Fruit fly (Drosophila melanogaster) whole organism, prepupa: Measurements from ENCODE around the gene Cox17.
A peak's percentile ranks its signal among the peaks of the same experiment; 100 is the strongest.

Source experiments
- Blimp-1 ChIP-seq: fragments of 200-800 bp; sonication (Bioruptor generic); optimal IDR thresholded peaks from 3 replicates; lab custom pipeline; 2017; ENCODE audit warnings: missing biosample characterization, missing genetic modification characterization, mild to moderate bottlenecking, moderate library complexity, missing genetic modification reagents
- CG10631 ChIP-seq: fragments of 200-800 bp; sonication (Bioruptor generic); optimal IDR thresholded peaks from 2 replicates; lab custom pipeline; 2016; ENCODE audit warnings: missing biosample characterization, missing genetic modification characterization
- CG10669 ChIP-seq: fragments of 200-800 bp; sonication (Bioruptor generic); optimal IDR thresholded peaks from 3 replicates; lab custom pipeline; 2018; ENCODE audit warnings: missing biosample characterization, mild to moderate bottlenecking, missing genetic modification characterization, moderate library complexity
- CG11294 ChIP-seq: fragments of 200-800 bp; sonication (Bioruptor generic); IDR thresholded peaks from 2 replicates; pipeline ENCODE4 v1.3.6; 2022; ENCODE audit warnings: missing biosample characterization, missing genetic modification characterization
- CG11902 ChIP-seq: fragments of 200-800 bp; sonication (Bioruptor generic); optimal IDR thresholded peaks from 3 replicates; lab custom pipeline; 2016; ENCODE audit warnings: missing biosample characterization, missing genetic modification characterization
- CG1621 ChIP-seq: fragments of 200-800 bp; sonication (Bioruptor generic); optimal IDR thresholded peaks from 3 replicates; lab custom pipeline; 2018; ENCODE audit warnings: missing biosample characterization, mild to moderate bottlenecking, missing genetic modification characterization
- CG3032 ChIP-seq: fragments of 200-800 bp; optimal IDR thresholded peaks from 2 replicates; lab custom pipeline; 2019; ENCODE audit warnings: missing biosample characterization, mild to moderate bottlenecking, missing genetic modification characterization, moderate library complexity
- CG31627 ChIP-seq: fragments of 200-800 bp; sonication (Bioruptor generic); optimal IDR thresholded peaks from 3 replicates; lab custom pipeline; 2016; ENCODE audit warnings: missing biosample characterization, missing genetic modification characterization
- CG32006 ChIP-seq: fragments of 200-800 bp; sonication (Bioruptor generic); optimal IDR thresholded peaks from 3 replicates; lab custom pipeline; 2017; ENCODE audit warnings: missing biosample characterization, mild to moderate bottlenecking, missing genetic modification characterization
- CG3919 ChIP-seq: fragments of 200-800 bp; sonication (Bioruptor generic); optimal IDR thresholded peaks from 3 replicates; lab custom pipeline; 2016; ENCODE audit warnings: missing biosample characterization, missing genetic modification characterization
- CG4318 ChIP-seq: fragments of 200-800 bp; sonication (Bioruptor generic); optimal IDR thresholded peaks from 3 replicates; lab custom pipeline; 2017; ENCODE audit warnings: missing biosample characterization, mild to moderate bottlenecking, missing genetic modification characterization
- CG6163 ChIP-seq: fragments of 200-800 bp; sonication (Bioruptor generic); IDR thresholded peaks from 3 replicates; pipeline ENCODE4 v1.3.6; 2022; ENCODE audit warnings: missing biosample characterization, missing genetic modification characterization
- CG6276 ChIP-seq: fragments of 200-800 bp; sonication (Bioruptor generic); optimal IDR thresholded peaks from 2 replicates; lab custom pipeline; 2017; ENCODE audit warnings: missing biosample characterization, mild to moderate bottlenecking, missing genetic modification characterization
- CG6792 ChIP-seq: fragments of 200-800 bp; sonication (Bioruptor generic); optimal IDR thresholded peaks from 3 replicates; lab custom pipeline; 2016; ENCODE audit warnings: missing biosample characterization, missing genetic modification characterization
- CG6808 ChIP-seq: fragments of 200-800 bp; sonication (Bioruptor generic); optimal IDR thresholded peaks from 3 replicates; lab custom pipeline; 2017; ENCODE audit warnings: missing biosample characterization, missing genetic modification characterization, mild to moderate bottlenecking, moderate library complexity, missing genetic modification reagents
- CG6854 ChIP-seq: fragments of 200-800 bp; sonication (Bioruptor generic); optimal IDR thresholded peaks from 2 replicates; lab custom pipeline; 2017; ENCODE audit warnings: missing biosample characterization, mild to moderate bottlenecking, missing genetic modification characterization
- CG8119 ChIP-seq: fragments of 200-800 bp; sonication (Bioruptor generic); IDR thresholded peaks from 3 replicates; pipeline ENCODE4 v1.3.6; 2022; ENCODE audit warnings: missing biosample characterization, missing genetic modification characterization
- CG8319 ChIP-seq: fragments of 200-800 bp; sonication (Bioruptor generic); optimal IDR thresholded peaks from 3 replicates; lab custom pipeline; 2016; ENCODE audit warnings: missing biosample characterization, missing genetic modification characterization
- CG8632 ChIP-seq: fragments of 200-800 bp; sonication (Bioruptor generic); optimal IDR thresholded peaks from 3 replicates; lab custom pipeline; 2016; ENCODE audit warnings: missing biosample characterization, missing genetic modification characterization
- CG9139 ChIP-seq: fragments of 200-800 bp; sonication (Bioruptor generic); optimal IDR thresholded peaks from 3 replicates; lab custom pipeline; 2017; ENCODE audit warnings: missing biosample characterization, mild to moderate bottlenecking, missing genetic modification characterization
- Eip75B ChIP-seq: fragments of 200-800 bp; sonication (Bioruptor generic); optimal IDR thresholded peaks from 3 replicates; lab custom pipeline; 2016; ENCODE audit warnings: missing biosample characterization, missing genetic modification characterization
- Eip78C ChIP-seq: fragments of 200-800 bp; sonication (Bioruptor generic); peaks from one replicate; lab custom pipeline; 2016; ENCODE audit warnings: missing biosample characterization, missing genetic modification characterization
- Eip93F ChIP-seq: fragments of 200-800 bp; sonication (Bioruptor generic); optimal IDR thresholded peaks from 2 replicates; lab custom pipeline; 2016; ENCODE audit warnings: missing biosample characterization, mild to moderate bottlenecking, missing genetic modification characterization
- Ets96B ChIP-seq: fragments of 200-800 bp; optimal IDR thresholded peaks from 2 replicates; lab custom pipeline; 2019; ENCODE audit warnings: missing biosample characterization, mild to moderate bottlenecking, missing genetic modification characterization, moderate library complexity
- Gug ChIP-seq: fragments of 200-800 bp; sonication (Bioruptor generic); IDR thresholded peaks from 2 replicates; pipeline ENCODE4 v1.3.6; 2022; ENCODE audit warnings: missing biosample characterization, missing genetic modification characterization
- Hr38 ChIP-seq: sonication (Bioruptor generic); optimal IDR thresholded peaks from 2 replicates; lab custom pipeline; 2016; ENCODE audit warnings: missing biosample characterization, missing genetic modification characterization
- Hr39 ChIP-seq: fragments of 200-800 bp; sonication (Bioruptor generic); optimal IDR thresholded peaks from 2 replicates; lab custom pipeline; 2016; ENCODE audit warnings: missing biosample characterization, missing genetic modification characterization
- Hr4 ChIP-seq: fragments of 200-800 bp; sonication (Bioruptor generic); optimal IDR thresholded peaks from 3 replicates; lab custom pipeline; 2016; ENCODE audit warnings: missing biosample characterization, missing genetic modification characterization
- Met ChIP-seq: fragments of 200-800 bp; sonication (Bioruptor generic); optimal IDR thresholded peaks from 3 replicates; lab custom pipeline; 2016; ENCODE audit warnings: missing biosample characterization, missing genetic modification characterization
- OdsH ChIP-seq: fragments of 200-800 bp; sonication (Bioruptor generic); optimal IDR thresholded peaks from 3 replicates; lab custom pipeline; 2016; ENCODE audit warnings: missing biosample characterization, missing genetic modification characterization
- Smox ChIP-seq: fragments of 200-800 bp; sonication (Bioruptor generic); optimal IDR thresholded peaks from 3 replicates; lab custom pipeline; 2016; ENCODE audit warnings: missing biosample characterization, missing genetic modification characterization
- Sox102F ChIP-seq: fragments of 200-800 bp; sonication (Bioruptor generic); optimal IDR thresholded peaks from 2 replicates; lab custom pipeline; 2016; ENCODE audit warnings: missing biosample characterization, mild to moderate bottlenecking, missing genetic modification characterization
- Sox14 ChIP-seq: fragments of 200-800 bp; sonication (Bioruptor generic); optimal IDR thresholded peaks from 3 replicates; lab custom pipeline; 2016; ENCODE audit warnings: missing biosample characterization, missing genetic modification characterization
- Sox15 ChIP-seq: fragments of 200-800 bp; sonication (Bioruptor generic); optimal IDR thresholded peaks from 3 replicates; lab custom pipeline; 2016; ENCODE audit warnings: missing biosample characterization, missing genetic modification characterization
- achi ChIP-seq: fragments of 200-800 bp; sonication (Bioruptor generic); optimal IDR thresholded peaks from 3 replicates; lab custom pipeline; 2016; ENCODE audit warnings: missing biosample characterization, missing genetic modification characterization
- acj6 ChIP-seq: fragments of 200-800 bp; sonication (Bioruptor generic); optimal IDR thresholded peaks from 3 replicates; lab custom pipeline; 2016; ENCODE audit warnings: missing biosample characterization, missing genetic modification characterization
- cyc ChIP-seq: fragments of 200-800 bp; sonication (Bioruptor generic); optimal IDR thresholded peaks from 3 replicates; lab custom pipeline; 2016; ENCODE audit warnings: missing biosample characterization, missing genetic modification characterization
- dsx ChIP-seq: fragments of 200-800 bp; optimal IDR thresholded peaks from 3 replicates; lab custom pipeline; 2019; ENCODE audit warnings: missing biosample characterization, mild to moderate bottlenecking, missing genetic modification characterization, moderate library complexity; ENCODE audit not compliant: poor library complexity, severe bottlenecking
- eg ChIP-seq: fragments of 200-800 bp; sonication (Bioruptor generic); IDR thresholded peaks from 3 replicates; pipeline ENCODE4 v1.3.6; 2022; ENCODE audit warnings: missing biosample characterization, missing genetic modification characterization
- esn ChIP-seq: fragments of 200-800 bp; sonication (Bioruptor generic); optimal IDR thresholded peaks from 2 replicates; lab custom pipeline; 2016; ENCODE audit warnings: missing biosample characterization, mild to moderate bottlenecking, missing genetic modification characterization, moderate library complexity
- fd59A ChIP-seq: fragments of 200-800 bp; sonication (Bioruptor generic); optimal IDR thresholded peaks from 2 replicates; lab custom pipeline; 2017; ENCODE audit warnings: missing biosample characterization, mild to moderate bottlenecking, missing genetic modification characterization, missing genetic modification reagents
- fd85E ChIP-seq: fragments of 200-800 bp; sonication (Bioruptor generic); optimal IDR thresholded peaks from 3 replicates; lab custom pipeline; 2016; ENCODE audit warnings: missing biosample characterization, missing genetic modification characterization
- fkh ChIP-seq: fragments of 200-800 bp; sonication (Bioruptor generic); optimal IDR thresholded peaks from 3 replicates; lab custom pipeline; 2017; ENCODE audit warnings: missing biosample characterization, mild to moderate bottlenecking, missing genetic modification characterization, moderate library complexity
- lz ChIP-seq: fragments of 200-800 bp; sonication (Bioruptor generic); optimal IDR thresholded peaks from 3 replicates; lab custom pipeline; 2016; ENCODE audit warnings: missing biosample characterization, missing genetic modification characterization
- net ChIP-seq: fragments of 200-800 bp; sonication (Bioruptor generic); optimal IDR thresholded peaks from 3 replicates; lab custom pipeline; 2016; ENCODE audit warnings: missing biosample characterization, missing genetic modification characterization
- pdm3 ChIP-seq: fragments of 200-800 bp; sonication (Bioruptor generic); optimal IDR thresholded peaks from 3 replicates; lab custom pipeline; 2016; ENCODE audit warnings: missing biosample characterization, missing genetic modification characterization
- salr ChIP-seq, 2 experiments: fragments of 200-800 bp; sonication (Bioruptor generic); optimal IDR thresholded peaks; 3 replicates each; lab custom pipeline; 2016 to 2018; ENCODE audit warnings: missing biosample characterization in 2 of 2, missing genetic modification characterization in 2 of 2, mild to moderate bottlenecking in 1 of 2
- spab ChIP-seq: fragments of 200-800 bp; sonication (Bioruptor generic); optimal IDR thresholded peaks from 2 replicates; lab custom pipeline; 2017; ENCODE audit warnings: missing biosample characterization, mild to moderate bottlenecking, missing genetic modification characterization, missing genetic modification reagents
- ss ChIP-seq, 2 experiments: fragments of 200-800 bp; sonication (Bioruptor generic); optimal IDR thresholded peaks; 2 replicates in 1 of 2; 3 replicates in 1 of 2; lab custom pipeline; 2017 to 2018; ENCODE audit warnings: mild to moderate bottlenecking in 2 of 2, missing biosample characterization in 2 of 2, missing genetic modification characterization in 2 of 2, moderate library complexity in 1 of 2
- svp ChIP-seq: fragments of 200-800 bp; sonication (Bioruptor generic); peaks from one replicate; lab custom pipeline; 2016; ENCODE audit warnings: missing biosample characterization, missing genetic modification characterization
- topi ChIP-seq: fragments of 200-800 bp; sonication (Bioruptor generic); optimal IDR thresholded peaks from 3 replicates; lab custom pipeline; 2016; ENCODE audit warnings: missing biosample characterization, missing genetic modification characterization
- vri ChIP-seq: fragments of 200-800 bp; sonication (Bioruptor generic); optimal IDR thresholded peaks from 3 replicates; lab custom pipeline; 2016; ENCODE audit warnings: missing biosample characterization, mild to moderate bottlenecking, missing genetic modification characterization

Cox17 gene

DNA sequence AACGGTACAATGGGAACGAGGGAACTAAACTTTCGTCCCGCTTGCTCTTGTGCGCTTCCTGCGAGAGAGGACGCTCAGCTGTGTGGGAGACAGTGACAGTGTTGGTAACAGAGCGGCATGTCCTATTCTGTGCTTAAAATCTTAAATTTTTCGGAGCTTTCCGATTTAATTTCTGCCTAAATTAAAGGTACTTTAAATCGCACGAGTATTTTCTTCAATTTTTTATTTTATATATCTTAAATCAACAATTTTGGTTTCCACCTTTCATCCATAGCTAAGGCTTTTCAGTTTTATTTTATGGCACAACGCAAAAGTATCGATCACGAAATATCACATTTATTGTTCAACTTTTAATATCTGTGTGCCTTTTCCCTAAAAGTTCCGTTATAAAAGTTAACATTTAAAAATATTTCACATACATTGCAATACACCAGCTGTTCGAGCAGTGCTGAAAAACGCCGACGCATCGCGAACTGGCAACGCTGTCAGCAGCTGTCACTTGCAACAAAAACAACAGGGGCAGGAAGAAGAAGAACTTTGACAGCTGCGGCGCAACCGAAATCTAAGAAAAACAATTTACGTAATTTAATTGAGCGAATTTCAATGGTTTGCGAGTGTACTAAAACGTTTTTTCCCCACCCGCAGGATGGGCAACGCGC lies 21.0 kb downstream of the Cox17 start, which contains the start of the genes hiw and ND-B18:
TSS of gene hiw (minus strand) at position 26 of the 659 bp plus-strand sequence.
TSS of gene ND-B18 (plus strand) at position 330 of the 659 bp plus-strand sequence.
- no peak for TF ChIP-seq spab
- no peak for TF ChIP-seq cyc (GFP tag; lab: Kevin White, UChicago)
- no peak for TF ChIP-seq fkh
- TF ChIP-seq Sox14 (GFP tag; lab: Kevin White, UChicago) = peak; percentile 45
- no peak for TF ChIP-seq CG9139 (GFP tag; lab: Kevin White, UChicago)
- TF ChIP-seq Gug (GFP tag; lab: Robert Waterston, UW) = no peak
- TF ChIP-seq fd85E (GFP tag; lab: Kevin White, UChicago) = no peak
- TF ChIP-seq Eip75B (GFP tag; lab: Kevin White, UChicago) = no peak
- peak; percentile 77 for TF ChIP-seq dsx
- peak; percentile 6 for TF ChIP-seq CG3919 (GFP tag; lab: Kevin White, UChicago)
- TF ChIP-seq CG10669 (GFP tag; lab: Kevin White, UChicago) = no peak
- peak; percentile 100 for TF ChIP-seq achi (GFP tag; lab: Kevin White, UChicago)
- peak; percentile 6 for TF ChIP-seq OdsH (GFP tag; lab: Kevin White, UChicago)
- TF ChIP-seq Sox102F = no peak
- TF ChIP-seq CG8119 (GFP tag; lab: Robert Waterston, UW) = no peak
- TF ChIP-seq CG6854 = no peak
- no peak for TF ChIP-seq CG1621 (tag; lab: Kevin White, UChicago)
- TF ChIP-seq Smox (GFP tag; lab: Kevin White, UChicago) = no peak
- TF ChIP-seq CG8319 (GFP tag; lab: Kevin White, UChicago) = no peak
- TF ChIP-seq CG6792 (GFP tag; lab: Kevin White, UChicago) = no peak
- TF ChIP-seq Hr4 (GFP tag; lab: Kevin White, UChicago) = no peak
- TF ChIP-seq vri (GFP tag; lab: Kevin White, UChicago) = no peak
- TF ChIP-seq topi = no peak
- TF ChIP-seq salr (GFP tag; optimal IDR thresholded peaks at IDR 0.05; lab: Kevin White, UChicago) = no peak
- TF ChIP-seq svp (GFP tag; lab: Kevin White, UChicago) = peak; percentile 84
- TF ChIP-seq acj6 (GFP tag; lab: Kevin White, UChicago) = no peak
- TF ChIP-seq Sox15 (GFP tag; lab: Kevin White, UChicago) = no peak
- no peak for TF ChIP-seq ss (GFP tag; optimal IDR thresholded peaks at IDR 0.05; lab: Kevin White, UChicago)
- TF ChIP-seq Met = no peak
- TF ChIP-seq Ets96B (tag; lab: Kevin White, UChicago) = no peak
- no peak for TF ChIP-seq Hr38
- peak; percentile 9; the same call in 1 of the 3 replicates for TF ChIP-seq CG6163
- no peak for TF ChIP-seq CG11902
- no peak for TF ChIP-seq fd59A (GFP tag; lab: Kevin White, UChicago)
- peak; percentile 24 for TF ChIP-seq lz (GFP tag; lab: Kevin White, UChicago)
- no peak for TF ChIP-seq CG3032 (tag; lab: Kevin White, UChicago)
- no peak for TF ChIP-seq pdm3 (GFP tag; lab: Kevin White, UChicago)
- peak; percentile 13 for TF ChIP-seq esn (GFP tag; lab: Kevin White, UChicago)
- TF ChIP-seq CG6276 = no peak
- TF ChIP-seq CG31627 = no peak
- TF ChIP-seq Blimp-1 = no peak
- TF ChIP-seq eg = no peak
- peak; percentile 73 for TF ChIP-seq Eip78C (GFP tag; lab: Kevin White, UChicago)
- no peak for TF ChIP-seq CG11294 (GFP tag; lab: Robert Waterston, UW)
- no peak for TF ChIP-seq Eip93F (GFP tag; lab: Kevin White, UChicago)
- no peak for TF ChIP-seq CG4318
- no peak for TF ChIP-seq CG6808 (GFP tag; lab: Kevin White, UChicago)
- TF ChIP-seq Hr39 (GFP tag; lab: Kevin White, UChicago) = no peak
- TF ChIP-seq net = no peak
- no peak for TF ChIP-seq CG8632
- TF ChIP-seq CG10631 (GFP tag; lab: Kevin White, UChicago) = no peak
- no peak for TF ChIP-seq CG32006 (GFP tag; lab: Kevin White, UChicago)
